Fruit fly (Drosophila melanogaster) whole organism, embryonic: ENCODE data around the gene waw.
A peak's percentile ranks its signal among the peaks of the same experiment; 100 is the strongest.

Source experiments
- Antp ChIP-seq: fragments of 200-800 bp; sonication (Bioruptor generic); optimal IDR thresholded peaks from 3 replicates; lab custom pipeline; 2016; ENCODE audit warnings: missing biosample characterization, missing genetic modification characterization
- Awh ChIP-seq: fragments of 200-800 bp; sonication (Bioruptor generic); IDR thresholded peaks from 2 replicates; pipeline ENCODE4, ENCODE4 v1.3.6; 2022; ENCODE audit warnings: missing biosample characterization, missing genetic modification characterization
- CG1024 ChIP-seq: fragments of 200-800 bp; sonication (Bioruptor generic); IDR thresholded peaks from 2 replicates; pipeline ENCODE4 v1.3.6; 2022; ENCODE audit warnings: missing biosample characterization, missing genetic modification characterization
- CG10959 ChIP-seq: fragments of 200-800 bp; sonication (Bioruptor generic); IDR thresholded peaks from 2 replicates; pipeline ENCODE4 v1.3.6; 2022; ENCODE audit warnings: missing biosample characterization, missing genetic modification characterization
- CG12659 ChIP-seq: fragments of 200-800 bp; sonication (Bioruptor generic); optimal IDR thresholded peaks from 3 replicates; lab custom pipeline; 2017; ENCODE audit warnings: mild to moderate bottlenecking, missing biosample characterization, missing genetic modification reagents, missing genetic modification characterization
- CG14965 ChIP-seq: fragments of 200-800 bp; sonication (Bioruptor generic); optimal IDR thresholded peaks from 2 replicates; lab custom pipeline; 2016; ENCODE audit warnings: missing biosample characterization, missing genetic modification characterization, borderline replicate concordance
- CG16813 ChIP-seq: fragments of 200-800 bp; sonication (Bioruptor generic); IDR thresholded peaks from 3 replicates; pipeline ENCODE4 v1.3.6; 2022; ENCODE audit warnings: missing biosample characterization, missing genetic modification characterization; ENCODE audit not compliant: partially characterized antibody
- CG16815 ChIP-seq: fragments of 200-800 bp; sonication (Bioruptor generic); optimal IDR thresholded peaks from 3 replicates; lab custom pipeline; 2017; ENCODE audit warnings: missing biosample characterization, mild to moderate bottlenecking, missing genetic modification characterization
- CG30020 ChIP-seq: fragments of 200-800 bp; optimal IDR thresholded peaks from 2 replicates; lab custom pipeline; 2019; ENCODE audit warnings: missing biosample characterization, mild to moderate bottlenecking, missing genetic modification characterization, moderate library complexity
- CG31365 ChIP-seq: fragments of 200-800 bp; sonication (Bioruptor generic); optimal IDR thresholded peaks from 2 replicates; lab custom pipeline; 2018; ENCODE audit warnings: missing biosample characterization, mild to moderate bottlenecking, missing genetic modification characterization
- CG33213 ChIP-seq: fragments of 200-800 bp; sonication (Bioruptor generic); optimal IDR thresholded peaks from 3 replicates; lab custom pipeline; 2016; ENCODE audit warnings: missing biosample characterization, missing genetic modification characterization
- CG4282 ChIP-seq: fragments of 200-800 bp; sonication (Bioruptor generic); optimal IDR thresholded peaks from 2 replicates; lab custom pipeline; 2016; ENCODE audit warnings: missing biosample characterization, missing genetic modification characterization
- CG4730 ChIP-seq: fragments of 200-800 bp; sonication (Bioruptor generic); IDR thresholded peaks from 2 replicates; pipeline ENCODE4 v1.3.6; 2022; ENCODE audit warnings: missing biosample characterization, missing genetic modification characterization
- CG5245 ChIP-seq: fragments of 200-800 bp; sonication (Bioruptor generic); optimal IDR thresholded peaks from 3 replicates; lab custom pipeline; 2016; ENCODE audit warnings: missing biosample characterization, missing genetic modification characterization
- CG6683 ChIP-seq: fragments of 200-800 bp; sonication (Bioruptor generic); optimal IDR thresholded peaks from 2 replicates; lab custom pipeline; 2017; ENCODE audit warnings: missing biosample characterization, mild to moderate bottlenecking, missing genetic modification characterization, missing genetic modification reagents
- CG8089 ChIP-seq: fragments of 200-800 bp; sonication (Bioruptor generic); optimal IDR thresholded peaks from 3 replicates; lab custom pipeline; 2016; ENCODE audit warnings: missing biosample characterization, missing genetic modification characterization
- CG8388 ChIP-seq: fragments of 200-800 bp; sonication (Bioruptor generic); optimal IDR thresholded peaks from 2 replicates; lab custom pipeline; 2019; ENCODE audit warnings: missing biosample characterization, mild to moderate bottlenecking, missing genetic modification characterization, moderate library complexity
- Deaf1 ChIP-seq: fragments of 200-800 bp; optimal IDR thresholded peaks from 3 replicates; lab custom pipeline; 2019; ENCODE audit warnings: missing biosample characterization, mild to moderate bottlenecking, missing genetic modification characterization, moderate library complexity
- Doc3 ChIP-seq: fragments of 200-800 bp; sonication (Bioruptor generic); IDR thresholded peaks from 3 replicates; pipeline ENCODE4 v1.3.6; 2022; ENCODE audit warnings: missing biosample characterization, missing genetic modification characterization; ENCODE audit not compliant: partially characterized antibody
- Dp ChIP-seq: fragments of 200-800 bp; sonication (Bioruptor generic); optimal IDR thresholded peaks from 2 replicates; lab custom pipeline; 2018; ENCODE audit warnings: missing biosample characterization, mild to moderate bottlenecking, missing genetic modification characterization, moderate library complexity
- Elba2 ChIP-seq: fragments of 200-800 bp; sonication (Bioruptor generic); optimal IDR thresholded peaks from 3 replicates; lab custom pipeline; 2016; ENCODE audit warnings: missing biosample characterization, missing genetic modification characterization
- Fer3 ChIP-seq: fragments of 200-800 bp; sonication (Bioruptor generic); optimal IDR thresholded peaks from 2 replicates; lab custom pipeline; 2018; ENCODE audit warnings: missing biosample characterization, mild to moderate bottlenecking, missing genetic modification characterization, moderate library complexity
- Hand ChIP-seq: fragments of 200-800 bp; sonication (Bioruptor generic); optimal IDR thresholded peaks from 2 replicates; lab custom pipeline; 2017; ENCODE audit warnings: mild to moderate bottlenecking, missing biosample characterization, missing genetic modification reagents, missing genetic modification characterization
- MBD-R2 ChIP-seq: fragments of 200-800 bp; sonication (Bioruptor generic); IDR thresholded peaks from 2 replicates; pipeline ENCODE4 v1.3.6; 2022; ENCODE audit warnings: missing biosample characterization, missing genetic modification characterization
- Neu2 ChIP-seq: fragments of 200-800 bp; sonication (Bioruptor generic); optimal IDR thresholded peaks from 3 replicates; lab custom pipeline; 2016; ENCODE audit warnings: missing biosample characterization, missing genetic modification characterization, borderline replicate concordance
- Oaz ChIP-seq: fragments of 200-800 bp; sonication (Bioruptor generic); IDR thresholded peaks from 2 replicates; pipeline ENCODE4 v1.3.6; 2022; ENCODE audit warnings: missing biosample characterization, missing genetic modification characterization
- Ravus ChIP-seq: fragments of 200-800 bp; sonication (Bioruptor generic); IDR thresholded peaks from 2 replicates; pipeline ENCODE4 v1.3.6; 2022; ENCODE audit warnings: missing biosample characterization, missing genetic modification characterization
- cg ChIP-seq: fragments of 200-800 bp; sonication (Bioruptor generic); optimal IDR thresholded peaks from 3 replicates; lab custom pipeline; 2019; ENCODE audit warnings: missing biosample characterization, mild to moderate bottlenecking, missing genetic modification characterization, moderate library complexity
- ci ChIP-seq: fragments of 200-800 bp; sonication (Bioruptor generic); IDR thresholded peaks from 3 replicates; pipeline ENCODE4 v1.3.6; 2022; ENCODE audit warnings: missing biosample characterization, missing genetic modification characterization
- ewg ChIP-seq: fragments of 200-800 bp; sonication (Bioruptor generic); optimal IDR thresholded peaks from 3 replicates; lab custom pipeline; 2017; ENCODE audit warnings: mild to moderate bottlenecking, missing biosample characterization, missing genetic modification reagents, missing genetic modification characterization
- eyg ChIP-seq: fragments of 200-800 bp; sonication (Bioruptor generic); optimal IDR thresholded peaks from 3 replicates; lab custom pipeline; 2016; ENCODE audit warnings: missing biosample characterization, missing genetic modification characterization
- gfzf ChIP-seq: fragments of 200-800 bp; sonication (Bioruptor generic); optimal IDR thresholded peaks from 2 replicates; lab custom pipeline; 2016; ENCODE audit warnings: missing biosample characterization, mild to moderate bottlenecking, missing genetic modification characterization, moderate library complexity
- grau ChIP-seq: fragments of 200-800 bp; optimal IDR thresholded peaks from 3 replicates; lab custom pipeline; 2019; ENCODE audit warnings: missing biosample characterization, mild to moderate bottlenecking, missing genetic modification characterization, moderate library complexity
- h ChIP-seq: fragments of >200 bp; optimal IDR thresholded peaks from 2 replicates; lab custom pipeline; 2017
- her ChIP-seq: fragments of 200-800 bp; sonication (Bioruptor generic); optimal IDR thresholded peaks from 2 replicates; lab custom pipeline; 2016; ENCODE audit warnings: missing biosample characterization, missing genetic modification characterization
- onecut ChIP-seq: fragments of 200-800 bp; sonication (Bioruptor generic); IDR thresholded peaks from 2 replicates; pipeline ENCODE4 v1.3.6; 2022; ENCODE audit warnings: missing biosample characterization, missing genetic modification characterization
- pb ChIP-seq: fragments of 200-800 bp; sonication (Bioruptor generic); optimal IDR thresholded peaks from 3 replicates; lab custom pipeline; 2016; ENCODE audit warnings: missing biosample characterization, missing genetic modification characterization
- salm ChIP-seq: fragments of 200-800 bp; sonication (Bioruptor generic); optimal IDR thresholded peaks from 2 replicates; lab custom pipeline; 2018; ENCODE audit warnings: missing biosample characterization, mild to moderate bottlenecking, missing genetic modification characterization
- scrt ChIP-seq: fragments of 200-800 bp; sonication (Bioruptor generic); optimal IDR thresholded peaks from 2 replicates; lab custom pipeline; 2018; ENCODE audit warnings: missing biosample characterization, mild to moderate bottlenecking, missing genetic modification characterization, moderate library complexity
- sens ChIP-seq: fragments of 200-800 bp; sonication (Bioruptor generic); peaks from one replicate; lab custom pipeline; 2016; ENCODE audit warnings: missing biosample characterization, missing genetic modification characterization
- sima ChIP-seq: fragments of 200-800 bp; sonication (Bioruptor generic); optimal IDR thresholded peaks from 2 replicates; lab custom pipeline; 2016; ENCODE audit warnings: missing biosample characterization, missing genetic modification characterization
- slou ChIP-seq: fragments of 200-800 bp; sonication (Bioruptor generic); optimal IDR thresholded peaks from 3 replicates; lab custom pipeline; 2016; ENCODE audit warnings: missing biosample characterization, missing genetic modification characterization
- sob ChIP-seq: fragments of 200-800 bp; sonication (Bioruptor generic); IDR thresholded peaks from 2 replicates; pipeline ENCODE4 v1.3.6; 2022; ENCODE audit warnings: missing biosample characterization, missing genetic modification characterization
- stc ChIP-seq: fragments of 200-800 bp; sonication (Bioruptor generic); IDR thresholded peaks from 2 replicates; pipeline ENCODE4 v1.3.6; 2022; ENCODE audit warnings: missing biosample characterization, missing genetic modification characterization
- stwl ChIP-seq: fragments of 200-800 bp; sonication (Bioruptor generic); optimal IDR thresholded peaks from 3 replicates; lab custom pipeline; 2018; ENCODE audit warnings: missing biosample characterization, mild to moderate bottlenecking, missing genetic modification characterization, moderate library complexity
- tin ChIP-seq: fragments of 200-800 bp; sonication (Bioruptor generic); optimal IDR thresholded peaks from 3 replicates; lab custom pipeline; 2016; ENCODE audit warnings: missing biosample characterization, missing genetic modification characterization
- toy ChIP-seq: fragments of 200-800 bp; sonication (Bioruptor generic); IDR thresholded peaks from 2 replicates; pipeline ENCODE4 v1.3.6; 2022; ENCODE audit warnings: missing biosample characterization, missing genetic modification characterization
- unpg ChIP-seq: fragments of 200-800 bp; sonication (Bioruptor generic); optimal IDR thresholded peaks from 3 replicates; lab custom pipeline; 2018; ENCODE audit warnings: missing biosample characterization, mild to moderate bottlenecking, missing genetic modification characterization, moderate library complexity
- usp ChIP-seq: fragments of >200 bp; optimal IDR thresholded peaks from 2 replicates; lab custom pipeline; 2017; ENCODE audit warnings: missing biosample characterization, missing genetic modification characterization
- zen ChIP-seq: fragments of 200-800 bp; sonication (Bioruptor generic); optimal IDR thresholded peaks from 3 replicates; lab custom pipeline; 2018; ENCODE audit warnings: missing biosample characterization, mild to moderate bottlenecking, missing genetic modification characterization, moderate library complexity
- zen2 ChIP-seq: fragments of 200-800 bp; sonication (Bioruptor generic); IDR thresholded peaks from 3 replicates; pipeline ENCODE4 v1.3.6; 2022; ENCODE audit warnings: missing biosample characterization, missing genetic modification characterization; ENCODE audit not compliant: partially characterized antibody

Gene waw

dm6 chrX:21349800-21350309 is 13.0 kb upstream of the waw start, which contains the start of the genes peng and sol (continued):
- TF ChIP-seq her (GFP tag; lab: Kevin White, UChicago): peak; percentile 40
- peak; percentile 70 for TF ChIP-seq CG12659
- peak; percentile 36 for TF ChIP-seq CG6683 (GFP tag; lab: Kevin White, UChicago)
- TF ChIP-seq Deaf1 (tag; lab: Kevin White, UChicago): peak; percentile 18
- TF ChIP-seq ewg (GFP tag; lab: Kevin White, UChicago): peak; percentile 47
- peak; percentile 27 for TF ChIP-seq scrt (GFP tag; lab: Kevin White, UChicago)
- peak; percentile 31 for TF ChIP-seq CG8089 (GFP tag; lab: Kevin White, UChicago)
- peak; percentile 51; the same call in 1 of the 3 replicates for TF ChIP-seq ci (GFP tag; lab: Robert Waterston, UW)
- TF ChIP-seq Neu2 (GFP tag; lab: Kevin White, UChicago): no peak
- peak; percentile 40 for TF ChIP-seq zen
- TF ChIP-seq Doc3 (GFP tag; lab: Robert Waterston, UW): no peak
- TF ChIP-seq grau: peak; percentile 97
- TF ChIP-seq CG5245 (GFP tag; lab: Kevin White, UChicago): peak; percentile 60
- TF ChIP-seq MBD-R2 (GFP tag; lab: Robert Waterston, UW): no peak; the same call in 1 of the 2 replicates
- TF ChIP-seq CG4730 (GFP tag; lab: Robert Waterston, UW): peak; percentile 23; the same call in 1 of the 2 replicates
- TF ChIP-seq CG1024: no peak
- TF ChIP-seq sima: no peak
- no peak for TF ChIP-seq usp
- no peak for TF ChIP-seq Ravus
- no peak for TF ChIP-seq cg (GFP tag; lab: Kevin White, UChicago)
- 0 out of 2 replicates have a peak, but pooled peaks have one; percentile 36 for TF ChIP-seq stc (GFP tag; lab: Robert Waterston, UW)
- peak; percentile 78 for TF ChIP-seq Antp (GFP tag; lab: Kevin White, UChicago)
- no peak for TF ChIP-seq Awh (GFP tag; lab: Robert Waterston, UW)
- no peak for TF ChIP-seq Dp (GFP tag; lab: Kevin White, UChicago)
- no peak for TF ChIP-seq toy (GFP tag; lab: Robert Waterston, UW)
- peak; percentile 59 for TF ChIP-seq tin
- peak; percentile 15 for TF ChIP-seq Elba2 (GFP tag; lab: Kevin White, UChicago)
- TF ChIP-seq CG33213 (GFP tag; lab: Kevin White, UChicago): peak; percentile 73
- peak; percentile 66 for TF ChIP-seq Fer3 (tag; lab: Kevin White, UChicago)
- peak; percentile 66 for TF ChIP-seq unpg (GFP tag; lab: Kevin White, UChicago)
- peak; percentile 72 for TF ChIP-seq sob (GFP tag; lab: Robert Waterston, UW)
- peak; percentile 72 for TF ChIP-seq gfzf
- TF ChIP-seq CG31365 (tag; lab: Kevin White, UChicago): no peak
- peak; percentile 36 for TF ChIP-seq eyg (GFP tag; lab: Kevin White, UChicago)
- TF ChIP-seq CG30020 (tag; lab: Kevin White, UChicago): peak; percentile 56
- peak; percentile 34 for TF ChIP-seq CG4282 (GFP tag; lab: Kevin White, UChicago)
- TF ChIP-seq CG8388 (GFP tag; lab: Kevin White, UChicago): peak; percentile 61
- no peak for TF ChIP-seq salm
- TF ChIP-seq onecut: 0 out of 2 replicates have a peak, but pooled peaks have one; percentile 24
- no peak; the same call in 2 of the 3 replicates for TF ChIP-seq zen2 (GFP tag; lab: Robert Waterston, UW)
- no peak for TF ChIP-seq CG14965
- TF ChIP-seq Hand: peak; percentile 52
- TF ChIP-seq Oaz (GFP tag; lab: Robert Waterston, UW): peak; percentile 54
- no peak for TF ChIP-seq pb
- TF ChIP-seq stwl: peak; percentile 86
- TF ChIP-seq CG16815: peak; percentile 77
- no peak for TF ChIP-seq h
- TF ChIP-seq sens (GFP tag; lab: Kevin White, UChicago): peak; percentile 96
- no peak for TF ChIP-seq CG10959 (GFP tag; lab: Robert Waterston, UW)
- no peak for TF ChIP-seq CG16813
- TF ChIP-seq slou: peak; percentile 77
